Worm (Caenorhabditis elegans) whole organism, late embryonic: Measurements from ENCODE around the gene C02B8.3.
A peak's percentile ranks its signal among the peaks of the same experiment; 100 is the strongest.

Experiments
- C08G9.2 ChIP-seq: sonication (generic microtip); optimal IDR thresholded peaks from 2 replicates; lab custom pipeline; 2016; ENCODE audit warnings: mild to moderate bottlenecking, missing genetic modification characterization, moderate library complexity, missing compliant biosample characterization
- T23F11.4 ChIP-seq: fragments of 200-800 bp; sonication (Bioruptor generic); optimal IDR thresholded peaks from 2 replicates; lab custom pipeline; 2018; ENCODE audit warnings: mild to moderate bottlenecking, missing genetic modification characterization, missing compliant biosample characterization
- ama-1 ChIP-seq: fragments of 150-350 bp; optimal IDR thresholded peaks from 2 replicates; lab custom pipeline; 2014
- ceh-19 ChIP-seq: fragments of 200-800 bp; sonication (Bioruptor generic); optimal IDR thresholded peaks from 2 replicates; lab custom pipeline; 2018; ENCODE audit warnings: mild to moderate bottlenecking, missing genetic modification characterization, missing compliant biosample characterization
- ceh-2 ChIP-seq: sonication (generic microtip); optimal IDR thresholded peaks from 2 replicates; lab custom pipeline; 2016; ENCODE audit warnings: missing genotype, missing genetic modification characterization, missing compliant biosample characterization
- ceh-24 ChIP-seq: sonication (generic microtip); optimal IDR thresholded peaks from 2 replicates; lab custom pipeline; 2016; ENCODE audit warnings: mild to moderate bottlenecking, missing genetic modification characterization, missing compliant biosample characterization
- ceh-31 ChIP-seq: sonication (generic microtip); optimal IDR thresholded peaks from 2 replicates; lab custom pipeline; 2016; ENCODE audit warnings: missing genetic modification characterization, missing compliant biosample characterization
- ceh-34 ChIP-seq: sonication (generic microtip); optimal IDR thresholded peaks from 2 replicates; lab custom pipeline; 2016; ENCODE audit warnings: mild to moderate bottlenecking, missing genetic modification characterization, missing compliant biosample characterization
- ceh-48 ChIP-seq: sonication (generic microtip); optimal IDR thresholded peaks from 2 replicates; lab custom pipeline; 2016; ENCODE audit warnings: missing genetic modification characterization, inconsistent platforms, missing compliant biosample characterization
- dmd-4 ChIP-seq: sonication (generic microtip); optimal IDR thresholded peaks from 2 replicates; lab custom pipeline; 2016; ENCODE audit warnings: borderline replicate concordance, missing genetic modification characterization, missing compliant biosample characterization
- dve-1 ChIP-seq: sonication (generic microtip); optimal IDR thresholded peaks from 2 replicates; lab custom pipeline; 2017; ENCODE audit warnings: antibody characterized with exemption, mild to moderate bottlenecking, missing genetic modification characterization, missing compliant biosample characterization
- elt-2 ChIP-seq: sonication (generic microtip); optimal IDR thresholded peaks from 2 replicates; lab custom pipeline; 2016; ENCODE audit warnings: missing genetic modification reagents, missing genetic modification characterization, missing compliant biosample characterization
- ets-4 ChIP-seq: sonication (generic microtip); optimal IDR thresholded peaks from 2 replicates; lab custom pipeline; 2016; ENCODE audit warnings: missing genetic modification characterization, missing compliant biosample characterization
- eyg-1 ChIP-seq: sonication (generic microtip); optimal IDR thresholded peaks from 2 replicates; lab custom pipeline; 2016; ENCODE audit warnings: missing genotype, missing genetic modification characterization, missing compliant biosample characterization
- fax-1 ChIP-seq: sonication (generic microtip); optimal IDR thresholded peaks from 2 replicates; lab custom pipeline; 2016; ENCODE audit warnings: missing genotype, missing genetic modification characterization, missing compliant biosample characterization
- fkh-10 ChIP-seq: fragments of 150-350 bp; optimal IDR thresholded peaks from 2 replicates; lab custom pipeline; 2014; ENCODE audit warnings: missing biosample characterization, missing genetic modification reagents, missing genetic modification characterization
- fkh-6 ChIP-seq: sonication (generic microtip); optimal IDR thresholded peaks from 2 replicates; lab custom pipeline; 2016; ENCODE audit warnings: missing genetic modification characterization, missing compliant biosample characterization
- gmeb-2 ChIP-seq: sonication (generic microtip); optimal IDR thresholded peaks from 2 replicates; lab custom pipeline; 2016; ENCODE audit warnings: missing genetic modification characterization, inconsistent platforms, missing compliant biosample characterization
- hlh-13 ChIP-seq: fragments of 200-800 bp; sonication (Bioruptor generic); optimal IDR thresholded peaks from 2 replicates; lab custom pipeline; 2018; ENCODE audit warnings: mild to moderate bottlenecking, missing genetic modification characterization, missing compliant biosample characterization
- hlh-30 ChIP-seq: sonication (generic microtip); optimal IDR thresholded peaks from 2 replicates; lab custom pipeline; 2017; ENCODE audit warnings: antibody characterized with exemption, missing genetic modification characterization, missing compliant biosample characterization; ENCODE audit not compliant: insufficient read depth
- hlh-6 ChIP-seq: sonication (generic microtip); optimal IDR thresholded peaks from 2 replicates; lab custom pipeline; 2016; ENCODE audit warnings: missing genotype, missing genetic modification characterization, missing compliant biosample characterization
- mec-3 ChIP-seq: sonication (generic microtip); optimal IDR thresholded peaks from 2 replicates; lab custom pipeline; 2016; ENCODE audit warnings: borderline replicate concordance, missing genetic modification characterization, missing compliant biosample characterization
- nfya-1 ChIP-seq: sonication (generic microtip); optimal IDR thresholded peaks from 2 replicates; lab custom pipeline; 2017; ENCODE audit warnings: missing genetic modification characterization, mild to moderate bottlenecking, missing compliant biosample characterization, antibody characterized with exemption, moderate library complexity
- nhr-11 ChIP-seq: fragments of 150-350 bp; optimal IDR thresholded peaks from 2 replicates; lab custom pipeline; 2014; ENCODE audit warnings: missing biosample characterization, missing genetic modification characterization
- npax-4 ChIP-seq: sonication (generic microtip); optimal IDR thresholded peaks from 2 replicates; lab custom pipeline; 2016; ENCODE audit warnings: missing genetic modification characterization, missing compliant biosample characterization
- pag-3 ChIP-seq: sonication (generic microtip); optimal IDR thresholded peaks from 2 replicates; lab custom pipeline; 2016; ENCODE audit warnings: missing compliant biosample characterization, missing genetic modification characterization, borderline replicate concordance
- pha-4 ChIP-seq: fragments of 150-350 bp; optimal IDR thresholded peaks from 2 replicates; lab custom pipeline; 2018; ENCODE audit warnings: missing biosample characterization, missing genetic modification reagents, missing genetic modification characterization
- pqm-1 ChIP-seq: sonication (generic microtip); optimal IDR thresholded peaks from 2 replicates; lab custom pipeline; 2016; ENCODE audit warnings: missing genetic modification characterization, missing compliant biosample characterization
- ref-2 ChIP-seq: sonication (generic microtip); optimal IDR thresholded peaks from 2 replicates; lab custom pipeline; 2016; ENCODE audit warnings: missing genetic modification characterization, missing compliant biosample characterization
- sdc-2 ChIP-seq: sonication (generic microtip); optimal IDR thresholded peaks from 2 replicates; lab custom pipeline; 2016; ENCODE audit warnings: missing genotype, missing genetic modification characterization, missing compliant biosample characterization
- sox-2 ChIP-seq: fragments of 200-800 bp; sonication (Bioruptor generic); IDR thresholded peaks from 2 replicates; pipeline ENCODE4 v1.3.6; 2022; ENCODE audit warnings: missing genetic modification reagents, missing genetic modification characterization, missing compliant biosample characterization
- syd-9 ChIP-seq: sonication (generic microtip); optimal IDR thresholded peaks from 2 replicates; lab custom pipeline; 2016; ENCODE audit warnings: mild to moderate bottlenecking, missing genetic modification characterization, moderate library complexity, missing compliant biosample characterization
- tbx-2 ChIP-seq: sonication (generic microtip); optimal IDR thresholded peaks from 2 replicates; lab custom pipeline; 2016; ENCODE audit warnings: missing genetic modification characterization, missing compliant biosample characterization
- tbx-7 ChIP-seq: sonication (generic microtip); optimal IDR thresholded peaks from 2 replicates; lab custom pipeline; 2016; ENCODE audit warnings: missing genotype, missing genetic modification characterization, missing compliant biosample characterization
- unc-3 ChIP-seq, 2 experiments: fragments of 200-800 bp in 1 of 2; sonication (Bioruptor generic) in 1 of 2; sonication (generic microtip) in 1 of 2; conservative IDR thresholded peaks in 1 of 2; optimal IDR thresholded peaks in 1 of 2; 2 replicates each; pipeline versions ENCODE4 v1.3.6 to Lab custom; 2016 to 2022; ENCODE audit warnings: missing compliant biosample characterization in 2 of 2, missing genetic modification characterization in 2 of 2, missing genetic modification reagents in 1 of 2
- unc-42 ChIP-seq: sonication (generic microtip); optimal IDR thresholded peaks from 2 replicates; lab custom pipeline; 2016; ENCODE audit warnings: missing genotype, missing genetic modification characterization, missing compliant biosample characterization
- unc-55 ChIP-seq: sonication (generic microtip); optimal IDR thresholded peaks from 2 replicates; lab custom pipeline; 2017; ENCODE audit warnings: missing biosample characterization, missing genetic modification reagents, missing genetic modification characterization
- unc-86 ChIP-seq: sonication (generic microtip); optimal IDR thresholded peaks from 2 replicates; lab custom pipeline; 2016; ENCODE audit warnings: missing genetic modification characterization, missing compliant biosample characterization
- ztf-16 ChIP-seq: sonication (generic microtip); optimal IDR thresholded peaks from 2 replicates; lab custom pipeline; 2017; ENCODE audit warnings: missing genetic modification characterization, missing compliant biosample characterization

C02B8.3 gene

DNA sequence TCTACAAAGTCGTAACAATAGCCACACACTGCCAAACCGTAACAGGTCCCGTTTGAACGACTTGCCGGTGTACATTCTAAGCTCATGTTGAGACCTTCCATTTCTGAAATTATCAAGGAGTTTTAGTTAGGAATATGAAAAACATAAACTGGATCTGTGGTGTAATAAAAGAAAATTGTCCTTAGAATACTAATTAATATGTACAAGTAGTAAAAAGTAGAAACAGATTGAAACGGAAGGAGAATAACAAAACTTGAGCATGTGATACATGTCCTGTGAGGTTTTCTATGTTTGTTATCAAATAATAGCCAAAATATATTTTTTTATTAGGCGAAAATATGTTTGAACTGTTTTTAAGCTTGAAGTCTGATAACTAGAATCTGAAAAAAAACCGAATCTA, 9.7 kb upstream of the C02B8.3 start, which contains the start of gene frpr-1:
Gene frpr-1 (minus strand): TSS at position 101 of the 400 bp plus-strand sequence.
- TF ChIP-seq syd-9 (tag; lab: Kevin White, UChicago) (no peak), hlh-13 (GFP tag; lab: Kevin White, UChicago) (no peak), ceh-19 (no peak), C08G9.2 (tag; lab: Kevin White, UChicago) (no peak), pha-4 (no peak), ama-1 (no peak), fax-1 (tag; lab: Kevin White, UChicago) (no peak), nfya-1 (tag; lab: Kevin White, UChicago) (no peak), dmd-4 (tag; lab: Kevin White, UChicago) (no peak), fkh-6 (no peak), ceh-24 (tag; lab: Kevin White, UChicago) (no peak), tbx-2 (tag; lab: Kevin White, UChicago) (no peak), dve-1 (tag; lab: Kevin White, UChicago) (no peak), unc-3 (GFP tag; conservative IDR thresholded peaks at IDR 0.05; lab: Robert Waterston, UW) (no peak), unc-3 (tag; optimal IDR thresholded peaks at IDR 0.05; lab: Kevin White, UChicago) (no peak), ref-2 (tag; lab: Kevin White, UChicago) (no peak), ets-4 (tag; lab: Kevin White, UChicago) (no peak), npax-4 (tag; lab: Kevin White, UChicago) (no peak), hlh-30 (tag; lab: Kevin White, UChicago) (no peak), unc-55 (no peak)

DNA sequence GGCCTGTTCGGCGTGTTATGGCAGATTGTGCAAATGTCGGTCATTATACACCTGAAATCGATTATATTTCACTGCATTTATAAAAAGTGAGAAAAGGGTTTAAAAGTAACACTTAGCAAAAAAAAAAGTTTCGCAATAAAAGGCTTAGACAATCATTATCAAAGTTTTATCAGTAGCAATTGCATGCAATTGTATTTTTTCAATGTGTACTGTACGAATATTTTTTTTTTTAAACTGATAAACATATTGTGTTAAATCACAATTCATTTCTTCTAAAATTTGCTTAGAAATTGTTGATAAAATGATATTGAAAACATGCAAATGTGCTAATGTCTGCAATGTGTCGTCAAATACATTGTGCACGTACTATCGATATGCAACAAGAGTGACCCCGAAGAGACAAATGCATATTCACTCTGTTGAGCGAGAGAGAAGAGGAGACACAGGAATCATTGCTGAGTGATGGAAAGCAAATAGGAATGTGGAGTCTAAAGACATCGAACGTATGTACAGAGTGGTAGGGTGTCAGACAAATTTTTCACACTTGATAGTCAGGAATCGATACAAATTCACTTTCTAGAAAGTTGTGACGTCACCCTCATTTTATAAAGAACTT, 2.9 kb upstream of the C02B8.3 start, which contains the start of gene C02B8.6:
Gene C02B8.6 (minus strand): TSS at position 51 of the 616 bp plus-strand sequence.
- TF ChIP-seq ceh-31 (tag; lab: Kevin White, UChicago) (peak; percentile 10), sox-2 (GFP tag; lab: Robert Waterston, UW) (no peak), sdc-2 (tag; lab: Kevin White, UChicago) (no peak), ceh-34 (peak; percentile 32), unc-86 (tag; lab: Kevin White, UChicago) (no peak), tbx-2 (tag; lab: Kevin White, UChicago) (peak; percentile 54), mec-3 (no peak), nfya-1 (tag; lab: Kevin White, UChicago) (peak; percentile 33), ceh-48 (tag; lab: Kevin White, UChicago) (peak; percentile 26), fkh-10 (GFP tag; lab: Kevin White, UChicago) (no peak), eyg-1 (no peak), elt-2 (tag; lab: Kevin White, UChicago) (peak; percentile 69), pqm-1 (tag; lab: Kevin White, UChicago) (no peak)

- TF ChIP-seq sdc-2 (tag; lab: Kevin White, UChicago) (no peak), unc-42 (tag; lab: Kevin White, UChicago) (no peak)
These were observed 1.5 kb upstream of the C02B8.3 start, which contains the start of gene C02B8.7 for ce11 chrX:8137779-8138178. C02B8.7 (minus strand) TSS chrX:8137879.

ce11 chrX:8147398-8147797, 8.2 kb downstream of the C02B8.3 start, which contains the start of gene C02B8.1:
C02B8.1 (plus strand) TSS chrX:8147698.
- no peak for TF ChIP-seq tbx-2 (tag; lab: Kevin White, UChicago)
- no peak for TF ChIP-seq C08G9.2 (tag; lab: Kevin White, UChicago)
- TF ChIP-seq unc-42 (tag; lab: Kevin White, UChicago): no peak
- TF ChIP-seq ceh-2: no peak
- no peak for TF ChIP-seq ceh-31 (tag; lab: Kevin White, UChicago)
- no peak for TF ChIP-seq unc-55

ce11 chrX:8148993-8149392, 9.7 kb downstream of the C02B8.3 start:
- TF ChIP-seq ztf-16 (tag; lab: Kevin White, UChicago) (no peak), pag-3 (tag; lab: Kevin White, UChicago) (no peak), T23F11.4 (GFP tag; lab: Kevin White, UChicago) (no peak), gmeb-2 (tag; lab: Kevin White, UChicago) (no peak), nhr-11 (tag; lab: Kevin White, UChicago) (no peak), dve-1 (tag; lab: Kevin White, UChicago) (no peak), tbx-7 (tag; lab: Kevin White, UChicago) (no peak), hlh-6 (tag; lab: Kevin White, UChicago) (no peak)
